Worm (Caenorhabditis elegans) whole organism, young adult: ENCODE results near the gene srm-4.

Source experiments
- C06A6.2 ChIP-seq: fragments of 200-800 bp; sonication (Bioruptor generic); conservative IDR thresholded peaks from 2 replicates; pipeline ENCODE4 v1.3.6; 2022; ENCODE audit warnings: missing genetic modification characterization, missing compliant biosample characterization
- D2030.7 ChIP-seq: fragments of 200-800 bp; sonication (Bioruptor generic); IDR thresholded peaks from 2 replicates; pipeline ENCODE4 v1.3.6; 2022; ENCODE audit warnings: missing genetic modification reagents, missing genetic modification characterization, missing compliant biosample characterization
- F10E7.11 ChIP-seq: sonication (generic microtip); optimal IDR thresholded peaks from 2 replicates; lab custom pipeline; 2017; ENCODE audit warnings: mild to moderate bottlenecking, missing genetic modification characterization, moderate library complexity, missing compliant biosample characterization
- F33H1.4 ChIP-seq: fragments of 200-800 bp; sonication (Bioruptor generic); IDR thresholded peaks from 2 replicates; pipeline ENCODE4 v1.3.6; 2022; ENCODE audit warnings: missing genetic modification reagents, missing genetic modification characterization, missing compliant biosample characterization
- F37B4.10 ChIP-seq: fragments of 200-800 bp; sonication (Bioruptor generic); IDR thresholded peaks from 2 replicates; pipeline ENCODE4 v1.3.6; 2022; ENCODE audit warnings: missing genetic modification characterization, missing compliant biosample characterization
- F49E8.2 ChIP-seq: sonication (generic microtip); optimal IDR thresholded peaks from 3 replicates; lab custom pipeline; 2017; ENCODE audit warnings: missing genetic modification characterization, mild to moderate bottlenecking, missing compliant biosample characterization, antibody characterized with exemption, moderate library complexity; ENCODE audit not compliant: insufficient read depth
- F52B5.7 ChIP-seq: sonication (generic microtip); optimal IDR thresholded peaks from 2 replicates; lab custom pipeline; 2016; ENCODE audit warnings: mild to moderate bottlenecking, missing genetic modification characterization, missing compliant biosample characterization
- F57A8.1 ChIP-seq: fragments of 200-800 bp; sonication (Bioruptor generic); optimal IDR thresholded peaks from 2 replicates; lab custom pipeline; 2018; ENCODE audit warnings: mild to moderate bottlenecking, missing genetic modification characterization, moderate library complexity, missing compliant biosample characterization
- K11D2.4 ChIP-seq: fragments of 200-800 bp; sonication (Bioruptor generic); IDR thresholded peaks from 2 replicates; pipeline ENCODE4 v1.3.6; 2022; ENCODE audit warnings: missing genetic modification reagents, missing genetic modification characterization, missing compliant biosample characterization
- K12H6.12 ChIP-seq: fragments of 200-800 bp; sonication (Bioruptor generic); optimal IDR thresholded peaks from 2 replicates; lab custom pipeline; 2018; ENCODE audit warnings: mild to moderate bottlenecking, missing genetic modification characterization, missing compliant biosample characterization
- Y56A3A.18 ChIP-seq: fragments of 200-800 bp; sonication (Bioruptor generic); IDR thresholded peaks from 2 replicates; pipeline ENCODE4 v1.3.6; 2022; ENCODE audit warnings: missing genetic modification reagents, missing genetic modification characterization, missing compliant biosample characterization
- Y95B8A.8 ChIP-seq: fragments of 200-800 bp; sonication (Bioruptor generic); IDR thresholded peaks from 2 replicates; pipeline ENCODE4 v1.3.6; 2022; ENCODE audit warnings: missing genetic modification reagents, missing genetic modification characterization, missing compliant biosample characterization
- aptf-2 ChIP-seq: fragments of 200-800 bp; sonication (Bioruptor generic); conservative IDR thresholded peaks from 2 replicates; pipeline ENCODE4 v1.3.6; 2022; ENCODE audit warnings: missing genetic modification reagents, missing genetic modification characterization, missing compliant biosample characterization
- aptf-3 ChIP-seq: fragments of 200-800 bp; sonication (Bioruptor generic); IDR thresholded peaks from 2 replicates; pipeline ENCODE4 v1.3.6; 2022; ENCODE audit warnings: missing genetic modification characterization, missing compliant biosample characterization
- athp-1 ChIP-seq: sonication (generic microtip); optimal IDR thresholded peaks from 2 replicates; lab custom pipeline; 2017; ENCODE audit warnings: mild to moderate bottlenecking, missing genetic modification characterization, missing compliant biosample characterization
- attf-5 ChIP-seq: fragments of 200-800 bp; sonication (Bioruptor generic); optimal IDR thresholded peaks from 2 replicates; lab custom pipeline; 2018; ENCODE audit warnings: mild to moderate bottlenecking, missing genetic modification characterization, missing compliant biosample characterization
- bed-2 ChIP-seq: fragments of 200-800 bp; sonication (Bioruptor generic); IDR thresholded peaks from 2 replicates; pipeline ENCODE4 v1.3.6; 2022; ENCODE audit warnings: missing genetic modification reagents, missing genetic modification characterization, missing compliant biosample characterization
- ceh-100 ChIP-seq: fragments of 200-800 bp; sonication (Bioruptor generic); IDR thresholded peaks from 2 replicates; pipeline ENCODE4 v1.3.6; 2022; ENCODE audit warnings: missing genetic modification reagents, missing genetic modification characterization, missing compliant biosample characterization
- ceh-91 ChIP-seq: fragments of 200-800 bp; sonication (Bioruptor generic); IDR thresholded peaks from 2 replicates; pipeline ENCODE4 v1.3.6; 2022; ENCODE audit warnings: missing genetic modification reagents, missing genetic modification characterization, missing compliant biosample characterization
- chd-7 ChIP-seq: sonication (generic microtip); optimal IDR thresholded peaks from 2 replicates; lab custom pipeline; 2016; ENCODE audit warnings: mild to moderate bottlenecking, missing genetic modification characterization, moderate library complexity, missing compliant biosample characterization
- dpl-1 ChIP-seq: fragments of 150-350 bp; optimal IDR thresholded peaks from 2 replicates; lab custom pipeline; 2014; ENCODE audit warnings: missing biosample characterization, missing genetic modification reagents, missing genetic modification characterization
- efl-1 ChIP-seq: fragments of 150-350 bp; optimal IDR thresholded peaks from 2 replicates; lab custom pipeline; 2014; ENCODE audit warnings: missing biosample characterization, missing genetic modification reagents, missing genetic modification characterization
- ets-4 ChIP-seq: fragments of 200-800 bp; sonication (Bioruptor generic); optimal IDR thresholded peaks from 2 replicates; lab custom pipeline; 2018; ENCODE audit warnings: mild to moderate bottlenecking, missing genetic modification characterization, missing compliant biosample characterization
- hlh-26 ChIP-seq: fragments of 200-800 bp; sonication (Bioruptor generic); conservative IDR thresholded peaks from 2 replicates; pipeline ENCODE4 v1.3.6; 2022; ENCODE audit warnings: missing genetic modification reagents, missing genetic modification characterization, missing compliant biosample characterization
- hmg-1.2 ChIP-seq: fragments of 200-800 bp; sonication (Bioruptor generic); IDR thresholded peaks from 2 replicates; pipeline ENCODE4 v1.3.6; 2022; ENCODE audit warnings: missing genetic modification reagents, missing genetic modification characterization, missing compliant biosample characterization
- hsf-1 ChIP-seq: fragments of 200-800 bp; sonication (Bioruptor generic); IDR thresholded peaks from 2 replicates; pipeline ENCODE4 v1.3.6; 2022; ENCODE audit warnings: missing genetic modification reagents, missing genetic modification characterization, missing compliant biosample characterization
- lin-35 ChIP-seq, 3 experiments: fragments of 150-350 bp in 2 of 3; sonication (generic microtip) in 1 of 3; optimal IDR thresholded peaks; 2 replicates each; lab custom pipeline; 2014 to 2018; ENCODE audit warnings: missing biosample characterization in 3 of 3, missing genetic modification characterization in 3 of 3, missing genetic modification reagents in 3 of 3
- madf-3 ChIP-seq: fragments of 200-800 bp; sonication (Bioruptor generic); IDR thresholded peaks from 2 replicates; pipeline ENCODE4 v1.3.6; 2022; ENCODE audit warnings: missing genetic modification reagents, missing genetic modification characterization, missing compliant biosample characterization
- madf-6 ChIP-seq: fragments of 200-800 bp; sonication (Bioruptor generic); IDR thresholded peaks from 2 replicates; pipeline ENCODE4 v1.3.6; 2022; ENCODE audit warnings: missing genetic modification reagents, missing genetic modification characterization, missing compliant biosample characterization
- madf-8 ChIP-seq: fragments of 200-800 bp; sonication (Bioruptor generic); conservative IDR thresholded peaks from 2 replicates; pipeline ENCODE4 v1.3.6; 2022; ENCODE audit warnings: missing genetic modification reagents, missing genetic modification characterization, missing compliant biosample characterization
- nfya-2 ChIP-seq: fragments of 200-800 bp; sonication (Bioruptor generic); IDR thresholded peaks from 2 replicates; pipeline ENCODE4 v1.3.6; 2022; ENCODE audit warnings: missing genetic modification reagents, missing genetic modification characterization, missing compliant biosample characterization
- nhr-179 ChIP-seq: sonication (generic microtip); optimal IDR thresholded peaks from 2 replicates; lab custom pipeline; 2016; ENCODE audit warnings: mild to moderate bottlenecking, missing genetic modification characterization, missing compliant biosample characterization
- pbrm-1 ChIP-seq: fragments of 200-800 bp; sonication (Bioruptor generic); IDR thresholded peaks from 2 replicates; pipeline ENCODE4 v1.3.6; 2022; ENCODE audit warnings: missing genetic modification reagents, missing genetic modification characterization, missing compliant biosample characterization
- repo-1 ChIP-seq: sonication (generic microtip); optimal IDR thresholded peaks from 2 replicates; lab custom pipeline; 2017; ENCODE audit warnings: mild to moderate bottlenecking, missing genetic modification characterization, missing compliant biosample characterization
- tlf-1 ChIP-seq: fragments of 200-800 bp; sonication (Bioruptor generic); optimal IDR thresholded peaks from 2 replicates; lab custom pipeline; 2018; ENCODE audit warnings: mild to moderate bottlenecking, missing genetic modification characterization, missing compliant biosample characterization
- xnd-1 ChIP-seq: sonication (generic microtip); optimal IDR thresholded peaks from 2 replicates; lab custom pipeline; 2016; ENCODE audit warnings: missing genotype, missing genetic modification reagents, missing genetic modification characterization, missing compliant biosample characterization
- zim-3 ChIP-seq: sonication (generic microtip); optimal IDR thresholded peaks from 2 replicates; lab custom pipeline; 2017; ENCODE audit warnings: mild to moderate bottlenecking, missing genetic modification characterization, moderate library complexity, missing compliant biosample characterization
- ztf-18 ChIP-seq: sonication (generic microtip); optimal IDR thresholded peaks from 2 replicates; lab custom pipeline; 2016; ENCODE audit warnings: missing genotype, mild to moderate bottlenecking, missing genetic modification characterization, missing compliant biosample characterization
- ztf-26 ChIP-seq: sonication (generic microtip); optimal IDR thresholded peaks from 2 replicates; lab custom pipeline; 2017; ENCODE audit warnings: missing genetic modification characterization, missing compliant biosample characterization

srm-4 gene

DNA sequence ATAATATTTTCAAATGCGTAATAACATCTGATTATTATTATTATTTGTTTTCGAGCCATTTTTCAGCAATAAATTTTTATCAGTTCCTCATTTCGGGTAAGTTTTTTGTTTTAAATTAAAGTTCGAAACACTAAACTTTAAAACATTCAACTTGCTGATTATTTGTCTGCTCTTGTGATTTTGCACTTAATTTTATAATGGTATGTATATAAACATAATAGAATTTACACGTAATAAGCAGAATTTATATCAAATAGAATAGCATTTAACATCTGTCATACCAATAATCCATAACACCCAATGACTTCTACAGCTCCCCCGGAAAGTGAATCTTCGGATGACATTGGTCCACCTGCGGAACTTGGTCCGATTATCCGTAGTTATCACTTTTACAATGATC lies at the start of gene srm-4:
TSS of gene srm-4 (plus strand) at position 301 of the 400 bp plus-strand sequence.
- no peak for TF ChIP-seq ceh-100 (GFP tag; lab: Robert Waterston, UW)
- no peak for TF ChIP-seq F57A8.1 (GFP tag; lab: Kevin White, UChicago)
- no peak for TF ChIP-seq madf-8 (GFP tag; lab: Robert Waterston, UW)
- TF ChIP-seq bed-2 (GFP tag; lab: Robert Waterston, UW): no peak
- TF ChIP-seq chd-7 (tag; lab: Kevin White, UChicago): no peak
- TF ChIP-seq nhr-179 (tag; lab: Kevin White, UChicago): no peak
- no peak for TF ChIP-seq dpl-1 (GFP tag; lab: Kevin White, UChicago)
- TF ChIP-seq madf-3: no peak
- no peak for TF ChIP-seq ets-4 (GFP tag; lab: Kevin White, UChicago)
- no peak for TF ChIP-seq K11D2.4 (GFP tag; lab: Robert Waterston, UW)
- TF ChIP-seq repo-1 (tag; lab: Kevin White, UChicago): no peak
- TF ChIP-seq Y95B8A.8 (GFP tag; lab: Robert Waterston, UW): no peak
- no peak for TF ChIP-seq F10E7.11 (tag; lab: Kevin White, UChicago)
- TF ChIP-seq xnd-1 (tag; lab: Kevin White, UChicago): no peak
- no peak for TF ChIP-seq ceh-91
- TF ChIP-seq F49E8.2 (tag; lab: Kevin White, UChicago): no peak
- no peak for TF ChIP-seq zim-3 (tag; lab: Kevin White, UChicago)

DNA sequence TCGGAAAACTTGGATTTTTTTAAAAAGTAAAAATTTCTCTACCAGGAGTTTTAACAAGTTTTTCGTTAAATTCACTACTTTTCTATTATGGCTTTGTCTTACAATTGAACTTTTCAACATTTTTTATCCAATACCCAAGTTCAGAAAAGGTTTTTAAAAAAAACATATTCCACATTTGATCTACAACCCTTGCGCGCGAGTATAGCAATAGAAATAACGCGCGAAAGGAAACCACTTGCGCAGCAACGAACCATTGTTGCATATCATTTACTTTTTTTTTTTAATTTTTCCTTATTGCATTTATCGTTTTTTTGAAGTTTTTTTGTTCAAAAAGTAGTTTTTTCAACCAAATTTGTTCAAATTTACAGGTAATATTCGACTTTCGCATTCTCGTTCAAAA lies 47.4 kb upstream of the srm-4 start, which contains the start of gene F40G12.11:
TSS of gene F40G12.11 (plus strand) at position 369 of the 400 bp plus-strand sequence.
- TF ChIP-seq madf-8 (GFP tag; lab: Robert Waterston, UW): 0 out of 2 replicates have a peak, but pooled peaks have one; percentile 18
- peak; percentile 52; the same call in 1 of the 2 replicates for TF ChIP-seq madf-6 (GFP tag; lab: Robert Waterston, UW)
- TF ChIP-seq dpl-1 (GFP tag; lab: Kevin White, UChicago): peak; percentile 34
- TF ChIP-seq D2030.7: no peak
- TF ChIP-seq efl-1 (GFP tag; lab: Kevin White, UChicago): peak; percentile 78

DNA sequence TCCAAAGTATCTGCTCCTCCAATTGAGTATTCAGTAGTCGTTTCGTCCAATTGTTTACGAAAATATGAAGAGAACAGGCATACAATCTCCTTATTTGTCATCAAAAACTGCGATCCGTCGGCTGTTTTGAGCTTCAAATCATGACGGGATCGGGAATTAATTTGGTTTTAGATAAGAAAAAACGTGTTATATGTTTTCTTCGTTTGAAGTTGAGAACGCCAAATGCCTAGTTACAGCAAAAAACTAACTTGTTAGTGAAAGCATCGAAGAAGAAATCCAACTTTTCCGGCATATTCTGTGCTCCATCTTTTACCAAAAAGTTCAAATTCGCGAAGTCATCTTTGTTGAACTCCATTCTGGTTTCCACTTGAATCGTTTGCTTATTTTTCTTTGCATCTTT lies 43.9 kb upstream of the srm-4 start, which contains the start of gene F14D7.1:
TSS of gene F14D7.1 (minus strand) at position 101 of the 400 bp plus-strand sequence.
- TF ChIP-seq ztf-26 (tag; lab: Kevin White, UChicago) (no peak), attf-5 (no peak), C06A6.2 (GFP tag; lab: Robert Waterston, UW) (no peak), ceh-100 (GFP tag; lab: Robert Waterston, UW) (no peak), nfya-2 (GFP tag; lab: Robert Waterston, UW) (no peak), Y56A3A.18 (GFP tag; lab: Robert Waterston, UW) (no peak)
- TF ChIP-seq, all 124 proteins: peak for 0

DNA sequence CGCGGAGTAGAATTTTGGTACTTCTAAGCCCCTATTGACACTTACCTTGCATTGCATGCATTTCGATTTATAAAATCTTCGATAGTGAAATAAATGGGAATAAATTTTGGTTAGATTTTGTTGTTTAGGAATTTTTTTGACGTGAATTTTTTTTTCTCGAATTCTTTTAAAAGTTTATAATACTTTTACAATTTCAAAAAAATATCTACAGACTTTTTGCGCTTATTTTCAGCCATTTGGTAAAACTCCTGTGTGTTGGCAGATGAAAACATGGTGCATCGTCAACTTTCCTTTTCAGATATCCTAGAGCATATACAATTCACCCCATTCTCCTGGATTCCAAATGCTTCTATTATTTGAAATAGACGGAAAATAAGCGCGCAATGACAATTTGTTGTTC lies 42.6 kb upstream of the srm-4 start, which contains the start of gene F14D7.18:
TSS of gene F14D7.18 (minus strand) at position 101 of the 400 bp plus-strand sequence.
- no peak for TF ChIP-seq dpl-1 (GFP tag; lab: Kevin White, UChicago)
- TF ChIP-seq F37B4.10 (GFP tag; lab: Robert Waterston, UW): no peak
- no peak for TF ChIP-seq C06A6.2 (GFP tag; lab: Robert Waterston, UW)
- no peak for TF ChIP-seq hsf-1 (GFP tag; lab: Robert Waterston, UW)

DNA sequence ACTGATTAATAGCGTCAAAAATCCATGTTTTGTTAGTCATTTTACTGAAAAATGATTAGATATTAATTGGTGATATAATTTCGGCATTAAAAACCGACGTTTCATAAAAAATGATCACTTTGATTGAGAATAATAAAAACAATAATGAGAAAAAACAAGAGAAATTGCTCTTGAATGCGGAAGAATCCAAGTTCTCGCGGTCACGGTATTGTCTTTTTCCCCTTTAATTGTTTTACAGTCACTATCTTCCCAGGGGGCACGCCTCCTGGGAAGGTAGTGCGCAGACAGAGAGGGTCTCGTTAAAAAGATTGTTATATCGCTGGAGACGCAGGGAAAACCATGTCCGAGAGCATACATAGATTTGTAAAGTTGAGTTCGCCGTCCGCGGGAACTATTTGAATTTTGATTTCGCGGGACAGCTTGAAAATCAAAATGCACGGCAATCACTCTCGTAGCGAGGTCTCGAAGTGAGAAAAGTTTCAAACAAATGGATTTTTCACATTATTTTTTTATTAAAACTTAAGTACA lies 39.5 kb upstream of the srm-4 start, which contains the start of gene F14D7.2:
TSS of gene F14D7.2 (minus strand) at position 51 of the 528 bp plus-strand sequence.
- TF ChIP-seq attf-5: no peak
- TF ChIP-seq D2030.7: no peak
- TF ChIP-seq pbrm-1: no peak
- TF ChIP-seq aptf-2 (GFP tag; lab: Robert Waterston, UW): peak; percentile 99
- peak; percentile 1 for TF ChIP-seq dpl-1 (GFP tag; lab: Kevin White, UChicago)
- TF ChIP-seq zim-3 (tag; lab: Kevin White, UChicago): no peak
- TF ChIP-seq K12H6.12 (tag; lab: Kevin White, UChicago): no peak
- peak; percentile 50 for TF ChIP-seq xnd-1 (tag; lab: Kevin White, UChicago)
- TF ChIP-seq hmg-1.2 (GFP tag; lab: Robert Waterston, UW): peak; percentile 42; the same call in 1 of the 2 replicates
- TF ChIP-seq F33H1.4: 0 out of 2 replicates have a peak, but pooled peaks have one; percentile 15
- TF ChIP-seq athp-1 (tag; lab: Kevin White, UChicago): no peak
- TF ChIP-seq aptf-3 (GFP tag; lab: Robert Waterston, UW): peak; percentile 98
- peak; percentile 62 for TF ChIP-seq madf-8 (GFP tag; lab: Robert Waterston, UW)
- TF ChIP-seq ztf-18 (tag; lab: Kevin White, UChicago): no peak
- no peak for TF ChIP-seq hlh-26 (GFP tag; lab: Robert Waterston, UW)
- TF ChIP-seq tlf-1 (GFP tag; lab: Kevin White, UChicago): no peak
- TF ChIP-seq lin-35 (GFP tag; optimal IDR thresholded peaks at IDR 0.05; lab: Kevin White, UChicago): no peak
- TF ChIP-seq Y56A3A.18 (GFP tag; lab: Robert Waterston, UW): no peak
- TF ChIP-seq madf-6 (GFP tag; lab: Robert Waterston, UW): peak; percentile 80
- peak; percentile 71 for TF ChIP-seq efl-1 (GFP tag; lab: Kevin White, UChicago)
- TF ChIP-seq F52B5.7 (tag; lab: Kevin White, UChicago): no peak
- TF ChIP-seq, all 124 proteins: peak for 9
